Fruit fly (Drosophila melanogaster): ENCODE data around the gene CG34043.

Gene CG34043

DNA sequence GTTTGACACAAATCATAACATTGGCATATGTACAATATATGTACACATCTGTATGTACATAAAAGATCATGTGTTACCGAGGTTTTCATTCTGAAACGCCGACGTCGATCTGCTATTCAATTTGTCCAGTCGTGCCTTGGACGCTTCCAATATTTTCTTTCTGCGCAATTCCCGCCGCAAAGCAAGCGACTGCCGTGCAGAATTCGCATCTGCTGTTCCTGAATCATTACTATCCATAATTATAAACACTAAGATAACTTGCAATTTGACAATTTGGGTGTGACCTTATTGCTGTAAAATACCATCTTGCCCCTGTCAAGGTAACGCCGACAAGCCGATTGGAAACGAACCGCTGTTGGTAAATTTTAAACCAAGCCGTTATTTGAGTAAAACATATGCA lies 31.1 kb upstream of the CG34043 start (continued):
- TF ChIP-seq sug (tag; optimal IDR thresholded peaks at IDR 0.05) (peak; percentile 12), CG1024 (GFP tag; IDR thresholded peaks at IDR 0.05) (0 out of 2 replicates have a peak, but pooled peaks have one; percentile 42), ATbp (GFP tag; optimal IDR thresholded peaks at IDR 0.05) (no peak), chinmo (GFP tag; IDR thresholded peaks at IDR 0.05; ENCODE audit: partially characterized antibody) (0 out of 4 replicates have a peak, but pooled peaks have one; percentile 50), exex (tag; optimal IDR thresholded peaks at IDR 0.05) (peak; percentile 23), CG4617 (GFP tag; optimal IDR thresholded peaks at IDR 0.05; ENCODE audit: borderline replicate concordance) (peak; percentile 76), Myb (GFP tag; optimal IDR thresholded peaks at IDR 0.05) (peak; percentile 90), YL-1 (GFP tag; optimal IDR thresholded peaks at IDR 0.05) (peak; percentile 21), CG8290 (GFP tag; optimal IDR thresholded peaks at IDR 0.05) (no peak), CG8290 (tag; optimal IDR thresholded peaks at IDR 0.05) (peak in 1 of 2 experiments; percentile 4), Dp (GFP tag; optimal IDR thresholded peaks at IDR 0.05) (peak; percentile 41), Pdp1 (GFP tag; optimal IDR thresholded peaks at IDR 0.05) (peak in 1 of 2 experiments; percentile 23), nerfin-1 (tag; optimal IDR thresholded peaks at IDR 0.05) (no peak), phol (tag; optimal IDR thresholded peaks at IDR 0.05) (peak; percentile 21), amos (GFP tag; IDR thresholded peaks at IDR 0.05; ENCODE audit: partially characterized antibody) (peak; percentile 27; the same call in 1 of the 2 replicates), nmo (GFP tag; optimal IDR thresholded peaks at IDR 0.05) (peak; percentile 9), sens (GFP tag) (peak; percentile 72), crp (GFP tag; optimal IDR thresholded peaks at IDR 0.05) (peak in 1 of 2 experiments; percentile 60), dmrt11E (tag; optimal IDR thresholded peaks at IDR 0.05) (no peak), CG2712 (tag; optimal IDR thresholded peaks at IDR 0.05) (peak; percentile 7), CG14710 (tag; optimal IDR thresholded peaks at IDR 0.05) (peak; percentile 23), BEAF-32 (GFP tag; optimal IDR thresholded peaks at IDR 0.05) (peak; percentile 52), D19A (tag; optimal IDR thresholded peaks at IDR 0.05) (no peak), CG10267 (tag; optimal IDR thresholded peaks at IDR 0.05) (peak; percentile 5), caup (GFP tag; optimal IDR thresholded peaks at IDR 0.05; ENCODE audit: severe bottlenecking) (no peak), pzg (GFP tag; optimal IDR thresholded peaks at IDR 0.05) (peak; percentile 69), cas (GFP tag; IDR thresholded peaks at IDR 0.05) (no peak), pfk (GFP tag; optimal IDR thresholded peaks at IDR 0.05) (peak; percentile 95), Ets97D (GFP tag; optimal IDR thresholded peaks at IDR 0.05) (peak; percentile 38), Dfd (GFP tag; optimal IDR thresholded peaks at IDR 0.05) (no peak), shn (GFP tag; optimal IDR thresholded peaks at IDR 0.05) (no peak), Nf-YA (GFP tag; IDR thresholded peaks at IDR 0.05) (no peak), hbn (GFP tag; IDR thresholded peaks at IDR 0.05; ENCODE audit: partially characterized antibody) (0 out of 2 replicates have a peak, but pooled peaks have one; percentile 24), E2f2 (GFP tag; IDR thresholded peaks at IDR 0.05) (peak; percentile 31), Elba2 (GFP tag; optimal IDR thresholded peaks at IDR 0.05) (peak; percentile 27), CG1603 (tag; optimal IDR thresholded peaks at IDR 0.05) (peak; percentile 99), CG12659 (GFP tag; optimal IDR thresholded peaks at IDR 0.05) (peak; percentile 62), Dll (GFP tag; IDR thresholded peaks at IDR 0.05; ENCODE audit: partially characterized antibody) (peak; percentile 42; the same call in 1 of the 4 replicates), CG6683 (GFP tag; optimal IDR thresholded peaks at IDR 0.05) (no peak), bbx (GFP tag; IDR thresholded peaks at IDR 0.05; ENCODE audit: partially characterized antibody) (no peak), CG4404 (GFP tag; IDR thresholded peaks at IDR 0.05) (no peak), wor (GFP tag; IDR thresholded peaks at IDR 0.05) (no peak)
